Fruit fly (Drosophila melanogaster): Measurements from ENCODE around the gene rdgB.

Gene rdgB

dm6 chrX:13762372-13762883 is at the start of gene rdgB (continued):
- TF ChIP-seq Lhr (GFP tag; optimal IDR thresholded peaks at IDR 0.05) (peak; percentile 15), CG34422 (GFP tag; IDR thresholded peaks at IDR 0.05) (peak; percentile 38; the same call in 1 of the 3 replicates), dati (GFP tag; IDR thresholded peaks at IDR 0.05) (0 out of 2 replicates have a peak, but pooled peaks have one; percentile 2), CG8089 (GFP tag; optimal IDR thresholded peaks at IDR 0.05) (no peak), CG11247 (GFP tag; IDR thresholded peaks at IDR 0.05) (peak; percentile 77), CG4424 (GFP tag; optimal IDR thresholded peaks at IDR 0.05) (peak; percentile 81), CG13287 (GFP tag; IDR thresholded peaks at IDR 0.05; ENCODE audit: partially characterized antibody) (peak; percentile 27; the same call in 1 of the 2 replicates), CG12104 (GFP tag; optimal IDR thresholded peaks at IDR 0.05) (peak; percentile 69), Oli (tag; optimal IDR thresholded peaks at IDR 0.05) (peak; percentile 85), CG11695 (GFP tag; IDR thresholded peaks at IDR 0.05) (peak; percentile 30; the same call in 1 of the 3 replicates), HLH4C (GFP tag; IDR thresholded peaks at IDR 0.05; ENCODE audit: partially characterized antibody) (no peak), CG33213 (GFP tag; optimal IDR thresholded peaks at IDR 0.05) (no peak), Fer2 (tag; optimal IDR thresholded peaks at IDR 0.05) (peak; percentile 56), tll (GFP tag; optimal IDR thresholded peaks at IDR 0.05) (no peak), dan (GFP tag; IDR thresholded peaks at IDR 0.05) (no peak), gro (GFP tag; optimal IDR thresholded peaks at IDR 0.05) (peak; percentile 23), lab (GFP tag; optimal IDR thresholded peaks at IDR 0.05) (peak; percentile 78), ewg (GFP tag; optimal IDR thresholded peaks at IDR 0.05) (peak; percentile 85), lov (optimal IDR thresholded peaks at IDR 0.05) (no peak), lov (GFP tag; IDR thresholded peaks at IDR 0.05) (no peak), CG14860 (GFP tag; IDR thresholded peaks at IDR 0.05; ENCODE audit: partially characterized antibody) (no peak), peb (GFP tag; IDR thresholded peaks at IDR 0.05) (0 out of 2 replicates have a peak, but pooled peaks have one; percentile 34), Dad (GFP tag; optimal IDR thresholded peaks at IDR 0.05) (no peak), Gug (GFP tag; IDR thresholded peaks at IDR 0.05) (peak; percentile 60; the same call in 1 of the 4 replicates), Spps (tag; optimal IDR thresholded peaks at IDR 0.05) (no peak), corto (GFP tag; optimal IDR thresholded peaks at IDR 0.05) (no peak), gem (tag; optimal IDR thresholded peaks at IDR 0.05) (peak; percentile 89), BEAF-32 (GFP tag; optimal IDR thresholded peaks at IDR 0.05) (no peak), trem (tag; optimal IDR thresholded peaks at IDR 0.05) (peak; percentile 36), salm (tag; optimal IDR thresholded peaks at IDR 0.05) (peak; percentile 55), knrl (GFP tag; IDR thresholded peaks at IDR 0.05; ENCODE audit: partially characterized antibody) (no peak; the same call in 2 of the 3 replicates), Camta (GFP tag; optimal IDR thresholded peaks at IDR 0.05) (no peak), CG15269 (tag; optimal IDR thresholded peaks at IDR 0.05) (peak; percentile 84), Opbp (GFP tag; IDR thresholded peaks at IDR 0.05; ENCODE audit: partially characterized antibody) (no peak), maf-S (GFP tag; optimal IDR thresholded peaks at IDR 0.05) (no peak), hbn (GFP tag; IDR thresholded peaks at IDR 0.05; ENCODE audit: partially characterized antibody) (no peak), br (optimal IDR thresholded peaks at IDR 0.05) (no peak), amos (GFP tag; IDR thresholded peaks at IDR 0.05; ENCODE audit: partially characterized antibody) (peak; percentile 22; the same call in 1 of the 2 replicates), CG12769 (tag; optimal IDR thresholded peaks at IDR 0.05) (peak; percentile 67), CG5953 (GFP tag; IDR thresholded peaks at IDR 0.05) (no peak; the same call in 1 of the 2 replicates), gcm2 (GFP tag; optimal IDR thresholded peaks at IDR 0.05) (peak; percentile 41), org-1 (GFP tag; optimal IDR thresholded peaks at IDR 0.05) (peak; percentile 50), slp2 (GFP tag; optimal IDR thresholded peaks at IDR 0.05) (no peak), luna (GFP tag; optimal IDR thresholded peaks at IDR 0.05) (no peak), hb (GFP tag; IDR thresholded peaks at IDR 0.05; ENCODE audit: partially characterized antibody) (no peak), C15 (GFP tag; IDR thresholded peaks at IDR 0.05) (0 out of 3 replicates have a peak, but pooled peaks have one; percentile 38), CG7372 (GFP tag; IDR thresholded peaks at IDR 0.05) (peak; percentile 68), Mad (GFP tag; optimal IDR thresholded peaks at IDR 0.05) (peak; percentile 62), CG8388 (GFP tag; optimal IDR thresholded peaks at IDR 0.05) (peak; percentile 67)
